Fruit fly (Drosophila melanogaster) whole organism, pupa: ENCODE results near the gene CG34140.

Experiments
- CG32121 ChIP-seq: fragments of 200-800 bp; sonication (Bioruptor generic); IDR thresholded peaks from 2 replicates; pipeline ENCODE4 v1.3.6; 2022; ENCODE audit warnings: missing biosample characterization, missing genetic modification characterization
- CG4496 ChIP-seq: fragments of 200-800 bp; sonication (Bioruptor generic); IDR thresholded peaks from 3 replicates; pipeline ENCODE4 v1.3.6; 2022; ENCODE audit warnings: missing biosample characterization, missing genetic modification characterization
- fd96Ca ChIP-seq: fragments of 200-800 bp; sonication (Bioruptor generic); IDR thresholded peaks from 3 replicates; pipeline ENCODE4 v1.3.6; 2022; ENCODE audit warnings: missing biosample characterization, missing genetic modification characterization

DNA sequence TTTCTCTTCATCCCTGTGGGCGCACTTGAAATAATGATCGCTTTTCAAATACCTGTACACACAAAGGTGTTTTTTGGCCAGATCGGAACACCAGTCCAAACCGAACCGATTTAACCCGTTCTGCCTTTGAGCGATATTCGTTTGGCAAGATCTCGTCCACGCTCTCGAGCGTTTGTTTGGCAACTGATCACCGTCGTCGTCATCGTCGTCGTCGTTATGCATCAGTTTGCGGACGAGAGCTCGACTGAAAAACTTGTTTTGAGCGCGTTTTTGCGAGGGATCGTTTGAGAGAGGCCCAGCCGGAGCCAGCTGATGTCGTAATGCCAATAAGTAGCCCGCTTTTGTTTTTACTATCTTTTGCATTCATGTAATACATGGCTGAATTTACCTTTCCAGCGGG is 5.8 kb downstream of the CG34140 start:
- TF ChIP-seq CG4496 (GFP tag; lab: Robert Waterston, UW) (no peak), CG32121 (GFP tag; lab: Robert Waterston, UW) (no peak), fd96Ca (GFP tag; lab: Robert Waterston, UW) (no peak)
